Worm (Caenorhabditis elegans): ENCODE results near the gene npax-1.

npax-1 gene

ce11 chrII:7357176-7357575, 26.1 kb upstream of the npax-1 start:
- no peak for TF ChIP-seq ceh-36 (tag; optimal IDR thresholded peaks at IDR 0.05)
- no peak for TF ChIP-seq flt-1 (GFP tag; IDR thresholded peaks at IDR 0.05)
- TF ChIP-seq sea-1 (GFP tag; conservative IDR thresholded peaks at IDR 0.05) = no peak
- no peak for TF ChIP-seq aly-1 (tag; optimal IDR thresholded peaks at IDR 0.05)
- TF ChIP-seq hnd-1 (tag; optimal IDR thresholded peaks at IDR 0.05) = no peak
- no peak for TF ChIP-seq tra-4 (tag; optimal IDR thresholded peaks at IDR 0.05)
- no peak for TF ChIP-seq ets-7 (tag; optimal IDR thresholded peaks at IDR 0.05)
- no peak for TF ChIP-seq tbx-37 (GFP tag; conservative IDR thresholded peaks at IDR 0.05)
- no peak for TF ChIP-seq hmbx-1 (tag; optimal IDR thresholded peaks at IDR 0.05)
- TF ChIP-seq tbx-11 (GFP tag; IDR thresholded peaks at IDR 0.05) = no peak
- TF ChIP-seq pes-1 (GFP tag; IDR thresholded peaks at IDR 0.05) = no peak
- no peak for TF ChIP-seq hmg-4 (GFP tag; optimal IDR thresholded peaks at IDR 0.05)
- TF ChIP-seq ceh-13 (GFP tag; optimal IDR thresholded peaks at IDR 0.05) = no peak

ce11 chrII:7356773-7357172, 25.6 kb upstream of the npax-1 start:
- TF ChIP-seq sea-1 (GFP tag; conservative IDR thresholded peaks at IDR 0.05) (no peak), ets-7 (tag; optimal IDR thresholded peaks at IDR 0.05) (no peak), ama-1 (optimal IDR thresholded peaks at IDR 0.05) (no peak), B0310.2 (tag; optimal IDR thresholded peaks at IDR 0.05) (no peak), hnd-1 (tag; optimal IDR thresholded peaks at IDR 0.05) (no peak)

DNA sequence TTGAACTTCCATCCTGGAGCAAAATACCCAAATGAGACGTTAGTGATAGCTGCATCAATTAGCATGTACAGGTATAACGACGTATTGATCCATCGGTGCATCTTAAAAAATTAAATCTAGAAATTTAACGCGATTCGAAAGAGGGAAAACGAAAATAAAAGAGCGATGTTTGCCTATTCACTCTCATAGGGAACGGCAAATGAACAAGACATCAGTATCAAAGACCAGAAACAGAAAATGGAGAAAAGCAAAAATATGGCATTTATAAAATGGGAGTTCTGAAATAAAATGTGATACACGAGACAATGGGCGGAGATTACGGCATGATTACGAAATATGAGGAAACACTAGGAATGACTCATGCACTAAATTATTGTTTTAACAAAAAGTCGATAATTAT, 25.2 kb upstream of the npax-1 start, which contains the start of gene haf-2:
haf-2 (minus strand) TSS at position 101 of the 400 bp plus-strand sequence.
- TF ChIP-seq ceh-13 (GFP tag; optimal IDR thresholded peaks at IDR 0.05) = no peak
- no peak for TF ChIP-seq ceh-36 (tag; optimal IDR thresholded peaks at IDR 0.05)
- TF ChIP-seq ama-1 (optimal IDR thresholded peaks at IDR 0.05) = no peak
- TF ChIP-seq hnd-1 (tag; optimal IDR thresholded peaks at IDR 0.05) = no peak
- no peak for TF ChIP-seq F13C5.2 (tag; optimal IDR thresholded peaks at IDR 0.05)
- TF ChIP-seq tra-4 (tag; optimal IDR thresholded peaks at IDR 0.05) = no peak
- no peak for TF ChIP-seq sea-1 (GFP tag; conservative IDR thresholded peaks at IDR 0.05)
- TF ChIP-seq hmbx-1 (tag; optimal IDR thresholded peaks at IDR 0.05) = no peak
- TF ChIP-seq B0310.2 (tag; optimal IDR thresholded peaks at IDR 0.05) = no peak
- TF ChIP-seq scrt-1 (GFP tag; IDR thresholded peaks at IDR 0.05) = no peak
- no peak for TF ChIP-seq pes-1 (GFP tag; IDR thresholded peaks at IDR 0.05)
- TF ChIP-seq tbx-11 (GFP tag; IDR thresholded peaks at IDR 0.05) = no peak
- TF ChIP-seq flt-1 (GFP tag; IDR thresholded peaks at IDR 0.05) = no peak
- TF ChIP-seq tbx-37 (GFP tag; conservative IDR thresholded peaks at IDR 0.05) = no peak
- no peak for TF ChIP-seq ets-7 (tag; optimal IDR thresholded peaks at IDR 0.05)
- no peak for TF ChIP-seq aly-1 (tag; optimal IDR thresholded peaks at IDR 0.05)
- no peak for TF ChIP-seq hmg-4 (GFP tag; optimal IDR thresholded peaks at IDR 0.05)

ce11 chrII:7353027-7353426, 21.9 kb upstream of the npax-1 start:
- TF ChIP-seq sea-1 (GFP tag; conservative IDR thresholded peaks at IDR 0.05) (no peak), ceh-36 (tag; optimal IDR thresholded peaks at IDR 0.05) (peak; percentile 12), hmg-4 (GFP tag; optimal IDR thresholded peaks at IDR 0.05) (no peak), tbx-11 (GFP tag; IDR thresholded peaks at IDR 0.05) (no peak), ets-7 (tag; optimal IDR thresholded peaks at IDR 0.05) (no peak)

ce11 chrII:7352507-7352906, 21.4 kb upstream of the npax-1 start, which contains the start of gene hsp-4:
hsp-4 (minus strand) TSS chrII:7352645.
- no peak for TF ChIP-seq flt-1 (GFP tag; IDR thresholded peaks at IDR 0.05)
- TF ChIP-seq aly-1 (tag; optimal IDR thresholded peaks at IDR 0.05) = no peak
- TF ChIP-seq hmg-4 (GFP tag; optimal IDR thresholded peaks at IDR 0.05) = no peak
- no peak for TF ChIP-seq tbx-37 (GFP tag; conservative IDR thresholded peaks at IDR 0.05)
- TF ChIP-seq ceh-36 (tag; optimal IDR thresholded peaks at IDR 0.05) = no peak
- no peak for TF ChIP-seq pes-1 (GFP tag; IDR thresholded peaks at IDR 0.05)
- TF ChIP-seq hnd-1 (tag; optimal IDR thresholded peaks at IDR 0.05) = no peak
- no peak for TF ChIP-seq scrt-1 (GFP tag; IDR thresholded peaks at IDR 0.05)
- TF ChIP-seq sea-1 (GFP tag; conservative IDR thresholded peaks at IDR 0.05) = no peak
- no peak for TF ChIP-seq ama-1 (optimal IDR thresholded peaks at IDR 0.05)
- no peak for TF ChIP-seq tra-4 (tag; optimal IDR thresholded peaks at IDR 0.05)
- TF ChIP-seq ets-7 (tag; optimal IDR thresholded peaks at IDR 0.05) = no peak
- TF ChIP-seq B0310.2 (tag; optimal IDR thresholded peaks at IDR 0.05) = no peak
- TF ChIP-seq ceh-13 (GFP tag; optimal IDR thresholded peaks at IDR 0.05) = no peak
- TF ChIP-seq hmbx-1 (tag; optimal IDR thresholded peaks at IDR 0.05) = no peak
- TF ChIP-seq tbx-11 (GFP tag; IDR thresholded peaks at IDR 0.05) = no peak
- TF ChIP-seq F13C5.2 (tag; optimal IDR thresholded peaks at IDR 0.05) = no peak

DNA sequence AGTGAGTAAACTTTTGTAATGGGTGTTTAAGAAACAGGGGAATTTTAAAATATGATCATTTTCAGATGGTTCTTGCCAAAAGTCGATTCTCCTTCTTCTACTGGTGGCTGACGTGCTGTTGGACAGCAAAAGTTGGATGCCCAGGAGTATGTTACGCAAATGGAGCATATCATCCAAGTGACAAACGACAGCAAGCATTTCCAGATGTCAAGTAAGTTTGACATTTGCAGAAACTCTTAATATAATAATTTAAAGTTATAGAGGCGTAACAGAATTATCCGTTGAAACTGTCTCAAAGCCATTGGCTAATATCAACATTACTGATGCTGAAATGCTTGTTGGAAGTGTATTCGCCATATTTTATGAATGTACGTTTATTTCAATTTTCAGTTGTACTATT, 16.9 kb upstream of the npax-1 start:
- TF ChIP-seq aly-1 (tag; optimal IDR thresholded peaks at IDR 0.05) (no peak), ama-1 (optimal IDR thresholded peaks at IDR 0.05) (no peak), ets-7 (tag; optimal IDR thresholded peaks at IDR 0.05) (no peak), scrt-1 (GFP tag; IDR thresholded peaks at IDR 0.05) (no peak), B0310.2 (tag; optimal IDR thresholded peaks at IDR 0.05) (no peak)

DNA sequence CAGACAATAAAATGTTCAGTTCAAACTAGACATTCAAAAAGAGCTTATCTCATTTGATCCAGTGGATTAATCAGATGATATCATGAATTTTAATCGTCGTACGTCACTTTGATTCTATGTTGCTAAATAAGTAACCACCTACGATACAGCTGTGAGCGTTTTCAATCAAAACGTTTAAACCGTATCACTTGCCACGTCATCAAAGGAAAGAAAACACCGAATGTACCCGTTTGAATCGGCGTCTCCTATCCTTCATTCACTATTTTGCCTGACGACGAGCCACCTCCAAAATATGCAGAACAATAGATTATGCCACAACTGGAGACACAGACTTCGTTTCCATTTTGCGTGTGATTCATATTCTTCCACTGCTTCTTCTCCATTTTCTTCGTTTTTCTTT, 14.7 kb upstream of the npax-1 start:
- TF ChIP-seq scrt-1 (GFP tag; IDR thresholded peaks at IDR 0.05) (no peak), pes-1 (GFP tag; IDR thresholded peaks at IDR 0.05) (no peak), ets-7 (tag; optimal IDR thresholded peaks at IDR 0.05) (no peak), F13C5.2 (tag; optimal IDR thresholded peaks at IDR 0.05) (no peak), hnd-1 (tag; optimal IDR thresholded peaks at IDR 0.05) (no peak), ceh-36 (tag; optimal IDR thresholded peaks at IDR 0.05) (no peak), sea-1 (GFP tag; conservative IDR thresholded peaks at IDR 0.05) (no peak), flt-1 (GFP tag; IDR thresholded peaks at IDR 0.05) (no peak), ceh-13 (GFP tag; optimal IDR thresholded peaks at IDR 0.05) (no peak), ama-1 (optimal IDR thresholded peaks at IDR 0.05) (no peak), tra-4 (tag; optimal IDR thresholded peaks at IDR 0.05) (no peak), hmg-4 (GFP tag; optimal IDR thresholded peaks at IDR 0.05) (no peak), tbx-11 (GFP tag; IDR thresholded peaks at IDR 0.05) (no peak), aly-1 (tag; optimal IDR thresholded peaks at IDR 0.05) (no peak)

DNA sequence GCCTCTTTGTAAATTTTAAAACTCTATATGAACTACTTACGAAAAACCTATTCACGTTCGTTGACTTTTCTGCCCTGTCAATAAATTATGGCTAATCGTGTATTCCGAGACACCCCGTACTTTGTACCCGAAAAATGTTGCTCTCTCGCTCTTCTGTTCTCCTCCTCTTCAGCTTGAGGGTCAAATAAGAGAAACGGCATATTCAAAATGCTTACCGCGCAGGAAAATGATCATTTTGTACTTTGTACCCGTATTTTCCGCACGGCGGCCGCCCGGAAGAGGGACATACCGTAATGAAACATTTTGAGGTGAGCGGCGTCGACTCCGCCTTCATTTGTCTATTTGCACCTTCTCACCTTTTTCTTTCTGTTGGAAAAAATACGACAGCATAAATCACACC, 12.5 kb upstream of the npax-1 start:
- TF ChIP-seq ama-1 (optimal IDR thresholded peaks at IDR 0.05) (no peak), tbx-11 (GFP tag; IDR thresholded peaks at IDR 0.05) (no peak), sea-1 (GFP tag; conservative IDR thresholded peaks at IDR 0.05) (no peak), hnd-1 (tag; optimal IDR thresholded peaks at IDR 0.05) (no peak), F13C5.2 (tag; optimal IDR thresholded peaks at IDR 0.05) (no peak), aly-1 (tag; optimal IDR thresholded peaks at IDR 0.05) (no peak), hmbx-1 (tag; optimal IDR thresholded peaks at IDR 0.05) (no peak), scrt-1 (GFP tag; IDR thresholded peaks at IDR 0.05) (no peak), ceh-36 (tag; optimal IDR thresholded peaks at IDR 0.05) (no peak), ets-7 (tag; optimal IDR thresholded peaks at IDR 0.05) (no peak), tbx-37 (GFP tag; conservative IDR thresholded peaks at IDR 0.05) (no peak), flt-1 (GFP tag; IDR thresholded peaks at IDR 0.05) (no peak), pes-1 (GFP tag; IDR thresholded peaks at IDR 0.05) (no peak), hmg-4 (GFP tag; optimal IDR thresholded peaks at IDR 0.05) (no peak), tra-4 (tag; optimal IDR thresholded peaks at IDR 0.05) (no peak)
